Fruit fly (Drosophila melanogaster): ENCODE data around the gene Mcad.

DNA sequence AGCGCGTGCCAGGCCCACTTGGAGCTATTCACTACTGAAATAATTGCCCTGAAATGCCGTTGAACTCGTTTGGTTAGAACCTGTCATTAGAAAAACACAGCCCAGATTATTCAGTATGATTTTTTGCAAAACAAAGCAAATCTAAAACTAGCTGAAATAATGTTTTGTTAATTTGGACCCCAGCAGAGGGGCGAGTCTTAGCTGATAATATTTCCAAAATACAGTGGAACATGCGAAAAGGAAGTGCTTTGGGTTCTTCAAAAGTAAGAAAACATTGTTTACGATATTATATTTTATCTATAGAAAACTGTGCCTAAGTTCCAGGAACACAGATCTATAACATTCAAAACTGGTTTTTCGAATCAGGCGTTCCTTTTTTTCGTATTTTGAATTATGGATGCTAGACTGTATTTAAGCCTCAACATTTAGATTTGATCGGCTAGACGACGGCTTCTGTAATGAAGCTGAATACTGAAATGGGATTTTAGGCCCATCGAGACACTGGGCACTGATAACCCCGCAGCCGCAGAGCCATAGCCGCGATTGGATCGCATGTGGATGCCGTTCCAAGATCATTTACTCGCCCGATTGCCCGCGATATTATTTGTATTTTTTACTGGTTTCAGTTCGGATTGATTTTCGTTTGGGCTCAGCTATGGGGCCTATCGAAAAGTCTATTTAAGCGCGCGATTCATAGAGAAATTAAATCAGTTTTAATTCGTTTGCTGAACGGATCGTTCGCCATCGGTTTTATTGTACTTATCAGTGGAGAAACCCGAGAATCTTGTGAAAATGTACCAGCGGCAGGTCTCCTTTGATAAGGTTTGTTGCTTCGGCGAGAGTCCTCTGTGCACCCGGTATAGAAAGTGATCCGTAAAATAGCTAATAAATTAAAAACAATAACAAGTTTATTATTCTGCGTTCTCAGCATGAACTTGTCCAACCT is 41.0 kb downstream of the Mcad start, which contains the start of gene Hn:
- TF ChIP-seq pan (optimal IDR thresholded peaks at IDR 0.05) (no peak), usp (GFP tag; optimal IDR thresholded peaks at IDR 0.05) (no peak), CG8478 (optimal IDR thresholded peaks at IDR 0.05) (no peak), Dll (optimal IDR thresholded peaks at IDR 0.05) (no peak), EcR (GFP tag; optimal IDR thresholded peaks at IDR 0.05) (no peak), psq (optimal IDR thresholded peaks at IDR 0.05) (no peak)

All from whole organism.